Worm (Caenorhabditis elegans): ENCODE data around the gene iffb-1.

The iffb-1 gene

DNA sequence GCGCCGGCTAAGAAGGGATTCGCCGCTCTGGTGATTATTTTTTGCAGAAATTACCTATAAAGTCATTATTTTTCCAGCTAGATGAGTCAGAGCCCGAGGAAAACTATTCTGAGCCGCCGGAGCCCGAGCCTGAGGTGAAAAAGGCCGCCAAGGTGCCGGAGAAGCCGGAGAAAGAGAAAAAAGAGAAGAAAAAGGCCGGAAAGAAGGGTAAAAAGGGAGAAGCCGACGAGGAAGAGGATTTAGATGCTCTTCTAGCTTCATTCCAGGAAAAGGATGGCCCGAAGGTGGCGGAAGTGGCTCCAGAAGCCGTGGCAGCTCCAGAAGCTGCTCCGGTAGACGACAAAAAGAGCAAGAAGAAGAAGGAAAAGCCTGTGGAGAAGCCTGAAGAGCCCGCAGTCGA lies 442 bp downstream of the iffb-1 start:
- TF ChIP-seq ceh-16 (tag; optimal IDR thresholded peaks at IDR 0.05) (no peak), ZK546.5 (tag; optimal IDR thresholded peaks at IDR 0.05) (no peak), ama-1 (optimal IDR thresholded peaks at IDR 0.05) (no peak), nhr-11 (tag; optimal IDR thresholded peaks at IDR 0.05) (no peak), ceh-82 (tag; optimal IDR thresholded peaks at IDR 0.05) (no peak), dmd-4 (tag; optimal IDR thresholded peaks at IDR 0.05) (no peak), lin-39 (tag; optimal IDR thresholded peaks at IDR 0.05) (no peak), mdl-1 (tag; optimal IDR thresholded peaks at IDR 0.05) (no peak)

DNA sequence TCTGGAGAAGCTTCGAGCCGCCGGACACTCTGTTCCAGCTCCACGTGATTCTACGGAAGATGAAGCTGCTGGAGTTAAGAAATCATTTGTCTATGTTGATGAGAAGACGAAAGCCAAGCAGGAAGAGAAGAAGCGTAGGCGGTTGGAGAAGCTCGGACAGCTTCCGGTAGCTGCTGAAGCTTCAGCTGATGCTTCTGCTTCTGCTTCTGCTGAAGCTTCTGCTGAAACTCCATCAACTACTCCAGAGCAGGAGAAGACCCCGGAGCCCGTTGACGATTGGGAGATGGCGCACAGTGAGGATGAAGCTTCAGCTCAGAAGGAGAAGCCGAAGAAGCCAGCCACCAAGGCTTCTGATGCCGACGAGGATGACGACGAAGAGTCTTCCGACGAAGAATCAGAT lies 2.2 kb downstream of the iffb-1 start:
- no peak for TF ChIP-seq mab-5 (tag; optimal IDR thresholded peaks at IDR 0.05)
- no peak for TF ChIP-seq nhr-237 (tag; optimal IDR thresholded peaks at IDR 0.05)
- no peak for TF ChIP-seq lsy-2 (tag; optimal IDR thresholded peaks at IDR 0.05)
- no peak for TF ChIP-seq nhr-11 (tag; optimal IDR thresholded peaks at IDR 0.05)

DNA sequence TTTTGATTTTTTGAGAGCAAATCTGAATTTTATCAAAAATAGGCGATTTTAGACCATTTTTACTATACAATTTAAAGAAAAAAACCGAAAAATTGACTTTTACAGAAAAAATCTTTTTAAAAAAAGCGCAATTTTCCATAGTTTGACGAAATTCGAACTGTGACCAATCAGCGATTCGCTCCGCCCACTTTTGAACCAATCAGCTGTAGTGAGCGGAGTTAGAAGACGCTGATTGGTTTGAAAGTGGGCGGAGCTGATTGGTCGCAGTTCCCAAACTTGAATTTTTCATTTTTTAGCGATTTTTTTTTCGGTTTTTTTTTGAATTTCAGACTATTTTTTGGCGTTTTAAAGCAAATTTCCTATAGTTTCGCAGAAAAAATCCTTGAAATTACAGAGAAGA lies 10.5 kb downstream of the iffb-1 start:
- TF ChIP-seq zag-1 (tag; optimal IDR thresholded peaks at IDR 0.05) (no peak), sma-9 (GFP tag; optimal IDR thresholded peaks at IDR 0.05) (no peak), sma-9 (tag; optimal IDR thresholded peaks at IDR 0.05) (no peak)

DNA sequence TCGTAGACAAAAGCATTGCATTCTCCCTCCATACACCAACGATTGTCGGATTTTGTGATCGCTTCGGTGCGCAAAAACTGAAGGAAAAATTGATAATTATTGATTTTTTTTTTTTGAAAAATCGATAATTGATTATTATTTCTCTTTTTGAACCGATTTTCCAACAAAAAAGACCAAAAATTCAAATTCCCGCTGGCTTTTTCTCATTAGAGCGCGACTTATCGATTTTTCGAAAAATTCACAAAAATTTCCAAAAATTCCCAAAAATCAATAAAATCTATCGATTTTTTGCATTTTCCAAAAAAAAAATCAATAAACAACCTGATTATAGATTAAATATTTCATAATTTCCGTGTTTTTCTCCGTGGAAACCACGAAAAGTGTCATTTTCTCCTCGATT lies 14.4 kb downstream of the iffb-1 start:
- TF ChIP-seq gmeb-1 (tag; optimal IDR thresholded peaks at IDR 0.05) (no peak), ztf-1 (GFP tag; conservative IDR thresholded peaks at IDR 0.05) (no peak), lin-11 (tag; optimal IDR thresholded peaks at IDR 0.05) (no peak), skn-1 (tag; optimal IDR thresholded peaks at IDR 0.05) (no peak), blmp-1 (tag; optimal IDR thresholded peaks at IDR 0.05; ENCODE audit: insufficient read depth) (no peak), ztf-11 (tag; optimal IDR thresholded peaks at IDR 0.05) (no peak), C34F6.9 (tag; optimal IDR thresholded peaks at IDR 0.05) (no peak), zag-1 (tag; optimal IDR thresholded peaks at IDR 0.05) (no peak), R02D3.7 (tag; optimal IDR thresholded peaks at IDR 0.05) (no peak), unc-62 (GFP tag; optimal IDR thresholded peaks at IDR 0.05) (no peak), ama-1 (optimal IDR thresholded peaks at IDR 0.05) (no peak), ztf-4 (tag; optimal IDR thresholded peaks at IDR 0.05) (no peak), Y55F3AM.14 (GFP tag; optimal IDR thresholded peaks at IDR 0.05) (no peak)

DNA sequence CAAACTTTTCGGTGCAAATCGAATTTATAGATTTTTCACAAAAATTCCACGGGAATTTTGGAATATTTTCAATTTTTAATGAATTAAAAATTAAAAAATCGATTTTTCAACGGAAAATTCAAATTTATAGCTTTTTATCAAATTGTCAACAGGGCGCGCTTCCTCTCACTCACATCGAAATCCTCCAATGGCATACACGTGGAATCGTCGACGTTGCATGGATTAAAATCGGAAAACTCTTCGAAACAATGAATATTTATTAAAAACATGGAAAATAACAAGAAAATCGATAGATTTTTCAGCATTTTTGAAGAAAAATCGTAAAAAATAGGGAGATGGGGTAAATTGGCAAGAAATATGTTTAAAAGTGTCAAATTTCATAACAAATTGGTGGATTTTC lies 15.1 kb downstream of the iffb-1 start, which contains the start of gene Y54F10BM.12:
Y54F10BM.12 (minus strand) TSS at position 344 of the 400 bp plus-strand sequence.
- TF ChIP-seq snpc-4 (tag; optimal IDR thresholded peaks at IDR 0.05) (no peak), C34F6.9 (tag; optimal IDR thresholded peaks at IDR 0.05) (no peak), fos-1 (tag; optimal IDR thresholded peaks at IDR 0.05) (no peak)

DNA sequence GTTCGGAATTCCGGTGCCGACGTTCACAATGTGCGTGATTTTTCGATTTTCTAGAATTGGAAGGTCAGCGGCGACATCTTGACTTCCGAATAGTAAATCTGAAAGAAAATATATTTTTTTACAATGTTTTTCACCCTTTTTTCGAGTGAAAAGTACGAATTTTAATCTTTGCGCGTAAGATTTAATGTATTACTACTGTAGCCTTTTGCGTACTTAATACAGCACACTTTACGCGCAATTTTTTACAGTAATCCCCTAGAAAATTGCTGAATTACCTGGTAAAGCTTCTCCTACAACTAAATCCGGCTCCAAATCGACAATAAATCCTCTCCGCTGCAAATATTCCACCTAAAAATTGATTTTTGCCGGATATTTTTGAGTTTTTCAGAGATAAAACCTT lies 16.2 kb downstream of the iffb-1 start:
- TF ChIP-seq mbf-1 (tag; optimal IDR thresholded peaks at IDR 0.05) (no peak), unc-39 (tag; optimal IDR thresholded peaks at IDR 0.05) (no peak), nhr-6 (tag; optimal IDR thresholded peaks at IDR 0.05) (no peak), ceh-16 (tag; optimal IDR thresholded peaks at IDR 0.05) (no peak), ceh-82 (tag; optimal IDR thresholded peaks at IDR 0.05) (no peak), sem-4 (tag; optimal IDR thresholded peaks at IDR 0.05) (no peak), mdl-1 (tag; optimal IDR thresholded peaks at IDR 0.05) (no peak), peb-1 (tag; optimal IDR thresholded peaks at IDR 0.05) (no peak), unc-55 (GFP tag; optimal IDR thresholded peaks at IDR 0.05) (no peak), snpc-4 (tag; optimal IDR thresholded peaks at IDR 0.05) (no peak), ama-1 (optimal IDR thresholded peaks at IDR 0.05) (no peak), nhr-237 (tag; optimal IDR thresholded peaks at IDR 0.05) (no peak), nhr-23 (tag; optimal IDR thresholded peaks at IDR 0.05) (no peak), nhr-129 (tag; optimal IDR thresholded peaks at IDR 0.05) (no peak), alr-1 (tag; optimal IDR thresholded peaks at IDR 0.05) (no peak), zag-1 (tag; optimal IDR thresholded peaks at IDR 0.05) (no peak), elt-3 (tag; optimal IDR thresholded peaks at IDR 0.05) (no peak), nhr-77 (tag; optimal IDR thresholded peaks at IDR 0.05) (no peak), egl-27 (tag; optimal IDR thresholded peaks at IDR 0.05) (no peak)

Measured in whole organism, L2 larva.